Fruit fly (Drosophila melanogaster): ENCODE measurements around the gene Hsp23.

Hsp23 gene

DNA sequence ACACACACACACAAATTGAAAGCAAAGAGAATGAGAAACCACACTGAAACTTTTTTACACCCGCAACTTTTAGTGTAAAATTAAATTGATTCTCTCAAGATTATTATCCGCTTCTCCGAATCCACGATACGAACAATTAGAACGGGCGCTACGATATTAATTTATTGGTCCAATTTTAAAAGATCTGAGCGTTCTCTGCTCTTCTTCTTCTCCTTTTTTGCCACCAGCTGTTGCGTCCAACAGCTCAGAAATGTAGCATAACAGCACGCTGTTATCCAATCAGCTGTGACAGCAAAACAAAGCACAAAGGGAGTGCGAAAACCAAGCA lies 23.0 kb upstream of the Hsp23 start, which contains the start of the genes UGP and Svip (continued):
- no peak for TF ChIP-seq corto (GFP tag; optimal IDR thresholded peaks at IDR 0.05)
- no peak for TF ChIP-seq Mrtf (GFP tag; IDR thresholded peaks at IDR 0.05)
- TF ChIP-seq CG10147 (GFP tag; optimal IDR thresholded peaks at IDR 0.05) = no peak
- no peak for TF ChIP-seq wor (GFP tag; IDR thresholded peaks at IDR 0.05)
- no peak for TF ChIP-seq unpg (GFP tag; optimal IDR thresholded peaks at IDR 0.05)
- TF ChIP-seq dysf (GFP tag; IDR thresholded peaks at IDR 0.05) = no peak
- TF ChIP-seq CG15601 (tag; optimal IDR thresholded peaks at IDR 0.05) = peak; percentile 29
- TF ChIP-seq ftz-f1 (GFP tag; optimal IDR thresholded peaks at IDR 0.05) = no peak
- no peak for TF ChIP-seq tna (GFP tag; IDR thresholded peaks at IDR 0.05; ENCODE audit: partially characterized antibody)
- no peak for TF ChIP-seq sr (GFP tag; IDR thresholded peaks at IDR 0.05)
- 0 out of 3 replicates have a peak, but pooled peaks have one; percentile 21 for TF ChIP-seq CG11695 (GFP tag; IDR thresholded peaks at IDR 0.05)
- TF ChIP-seq odd (GFP tag; optimal IDR thresholded peaks at IDR 0.05) = no peak
- TF ChIP-seq chinmo (GFP tag; IDR thresholded peaks at IDR 0.05; ENCODE audit: partially characterized antibody) = 0 out of 4 replicates have a peak, but pooled peaks have one; percentile 57
- no peak for TF ChIP-seq CG30431 (GFP tag; optimal IDR thresholded peaks at IDR 0.05)
- no peak for TF ChIP-seq CG31365 (tag; optimal IDR thresholded peaks at IDR 0.05)
- TF ChIP-seq Hr78 (GFP tag; optimal IDR thresholded peaks at IDR 0.05) = no peak
- TF ChIP-seq zfh1 (GFP tag; IDR thresholded peaks at IDR 0.05) = no peak
- no peak for TF ChIP-seq CG17802 (tag; optimal IDR thresholded peaks at IDR 0.05)
- TF ChIP-seq Blimp-1 (GFP tag; optimal IDR thresholded peaks at IDR 0.05) = no peak
- no peak; the same call in 1 of the 2 replicates for TF ChIP-seq CG32532 (GFP tag; IDR thresholded peaks at IDR 0.05)
- no peak for TF ChIP-seq Sry-δ (GFP tag; optimal IDR thresholded peaks at IDR 0.05)
- no peak for TF ChIP-seq Hsf (GFP tag; optimal IDR thresholded peaks at IDR 0.05)
- TF ChIP-seq CG12155 (GFP tag; optimal IDR thresholded peaks at IDR 0.05) = no peak
- TF ChIP-seq Chrac-16 (GFP tag; optimal IDR thresholded peaks at IDR 0.05) = no peak
- TF ChIP-seq HLH4C (GFP tag; IDR thresholded peaks at IDR 0.05; ENCODE audit: partially characterized antibody) = no peak
- no peak for TF ChIP-seq CG18619 (GFP tag; optimal IDR thresholded peaks at IDR 0.05)
- TF ChIP-seq sima (GFP tag; optimal IDR thresholded peaks at IDR 0.05) = no peak
- peak; percentile 16 for TF ChIP-seq stwl (tag; optimal IDR thresholded peaks at IDR 0.05)
- TF ChIP-seq CG4617 (GFP tag; optimal IDR thresholded peaks at IDR 0.05; ENCODE audit: borderline replicate concordance) = peak; percentile 52
- no peak for TF ChIP-seq CG10366 (GFP tag; IDR thresholded peaks at IDR 0.05)
- TF ChIP-seq Hr51 (GFP tag; optimal IDR thresholded peaks at IDR 0.05) = peak in 1 of 2 experiments; percentile 9
- TF ChIP-seq CG4404 (GFP tag; IDR thresholded peaks at IDR 0.05) = no peak
- no peak for TF ChIP-seq vvl (GFP tag; IDR thresholded peaks at IDR 0.05)
- no peak for TF ChIP-seq CG11560 (tag; IDR thresholded peaks at IDR 0.05)
- no peak for TF ChIP-seq CG9437 (GFP tag; optimal IDR thresholded peaks at IDR 0.05)
- peak; percentile 3 for TF ChIP-seq sug (tag; optimal IDR thresholded peaks at IDR 0.05)
- TF ChIP-seq CG17359 (tag; optimal IDR thresholded peaks at IDR 0.05) = no peak
- no peak for TF ChIP-seq wek (GFP tag; optimal IDR thresholded peaks at IDR 0.05)
- TF ChIP-seq ken (GFP tag; IDR thresholded peaks at IDR 0.05) = no peak
- no peak for TF ChIP-seq Dip2 (GFP tag; IDR thresholded peaks at IDR 0.05)
- TF ChIP-seq chn (GFP tag; optimal IDR thresholded peaks at IDR 0.05) = no peak
- TF ChIP-seq CG4282 (GFP tag; optimal IDR thresholded peaks at IDR 0.05) = peak; percentile 27
- no peak for TF ChIP-seq CG4707 (GFP tag; optimal IDR thresholded peaks at IDR 0.05)
- TF ChIP-seq CG18011 (GFP tag; optimal IDR thresholded peaks at IDR 0.05) = no peak
- no peak for TF ChIP-seq jumu (GFP tag; optimal IDR thresholded peaks at IDR 0.05)
- TF ChIP-seq CG4820 (GFP tag; optimal IDR thresholded peaks at IDR 0.05) = no peak
- no peak for TF ChIP-seq slou (GFP tag; optimal IDR thresholded peaks at IDR 0.05)
- TF ChIP-seq CG10654 (GFP tag; optimal IDR thresholded peaks at IDR 0.05) = no peak
- no peak for TF ChIP-seq Adf1 (GFP tag; IDR thresholded peaks at IDR 0.05)
- TF ChIP-seq phol (tag; optimal IDR thresholded peaks at IDR 0.05) = no peak
- TF ChIP-seq zen2 (GFP tag; IDR thresholded peaks at IDR 0.05; ENCODE audit: partially characterized antibody) = no peak

Data from whole organism, embryonic.